Worm (Caenorhabditis elegans): ENCODE measurements around the gene gap-2.
A peak's percentile ranks its signal among the peaks of the same experiment; 100 is the strongest.

The gap-2 gene

ce11 chrX:9536008-9536407 is 63.7 kb downstream of the gap-2 start:
- no peak for TF ChIP-seq ztf-7 (tag; optimal IDR thresholded peaks at IDR 0.05)
- no peak for TF ChIP-seq nhr-11 (tag; optimal IDR thresholded peaks at IDR 0.05)
- no peak for TF ChIP-seq snpc-4 (tag; optimal IDR thresholded peaks at IDR 0.05)
- TF ChIP-seq F37D6.2 (tag; optimal IDR thresholded peaks at IDR 0.05) = no peak
- no peak for TF ChIP-seq nhr-41 (GFP tag; IDR thresholded peaks at IDR 0.05)
- peak in 1 of 2 experiments; percentile 13 for TF ChIP-seq lsy-2 (tag; optimal IDR thresholded peaks at IDR 0.05)
- no peak for TF ChIP-seq zfp-2 (tag; optimal IDR thresholded peaks at IDR 0.05)
- no peak for TF ChIP-seq jun-1 (tag; optimal IDR thresholded peaks at IDR 0.05)
- 0 out of 2 replicates have a peak, but pooled peaks have one; percentile 28 for TF ChIP-seq zfp-3 (GFP tag; conservative IDR thresholded peaks at IDR 0.05)
- no peak for TF ChIP-seq rbr-2 (tag; optimal IDR thresholded peaks at IDR 0.05)
- no peak for TF ChIP-seq ztf-11 (tag; optimal IDR thresholded peaks at IDR 0.05)
- TF ChIP-seq nhr-10 (tag; optimal IDR thresholded peaks at IDR 0.05) = no peak
- TF ChIP-seq hif-1 (tag; optimal IDR thresholded peaks at IDR 0.05) = peak in 1 of 2 experiments; percentile 57
- TF ChIP-seq daf-19 (GFP tag; conservative IDR thresholded peaks at IDR 0.05) = no peak
- TF ChIP-seq mep-1 (tag; optimal IDR thresholded peaks at IDR 0.05) = peak; percentile 38
- 0 out of 2 replicates have a peak, but pooled peaks have one; percentile 39 for TF ChIP-seq T26A8.4 (GFP tag; IDR thresholded peaks at IDR 0.05)

- TF ChIP-seq zfp-2 (tag; optimal IDR thresholded peaks at IDR 0.05) (no peak), aha-1 (tag) (peak; percentile 78), dve-1 (tag; optimal IDR thresholded peaks at IDR 0.05; ENCODE audit: insufficient read depth) (no peak)
Observed at ce11 chrX:9536665-9537064, 64.4 kb downstream of the gap-2 start, which contains the start of gene C07B5.8. Gene C07B5.8, minus strand, starts transcription at chrX:9536765.

- TF ChIP-seq unc-39 (tag; optimal IDR thresholded peaks at IDR 0.05) (no peak), lin-15B (tag; optimal IDR thresholded peaks at IDR 0.05) (no peak), cey-2 (tag; optimal IDR thresholded peaks at IDR 0.05; ENCODE audit: borderline replicate concordance, insufficient read depth) (no peak), mes-2 (tag; optimal IDR thresholded peaks at IDR 0.05; ENCODE audit: poor library complexity, severe bottlenecking) (no peak), spr-3 (GFP tag; optimal IDR thresholded peaks at IDR 0.05) (no peak), hlh-30 (tag; optimal IDR thresholded peaks at IDR 0.05; ENCODE audit: insufficient read depth) (peak; percentile 68), unc-130 (GFP tag; optimal IDR thresholded peaks at IDR 0.05) (no peak), nhr-25 (tag; optimal IDR thresholded peaks at IDR 0.05; ENCODE audit: borderline replicate concordance, insufficient read depth) (no peak), snpc-1.2 (GFP tag; IDR thresholded peaks at IDR 0.05) (no peak), mdl-1 (tag; optimal IDR thresholded peaks at IDR 0.05) (peak in 1 of 2 experiments; percentile 75), F44E2.7 (GFP tag; IDR thresholded peaks at IDR 0.05) (no peak), ces-1 (GFP tag; optimal IDR thresholded peaks at IDR 0.05) (no peak), nhr-6 (tag; optimal IDR thresholded peaks at IDR 0.05) (peak; percentile 13), Y105C5A.15 (GFP tag; IDR thresholded peaks at IDR 0.05) (no peak), set-16 (GFP tag; IDR thresholded peaks at IDR 0.05) (no peak), ceh-28 (tag; optimal IDR thresholded peaks at IDR 0.05) (no peak), daf-16 (GFP tag; optimal IDR thresholded peaks at IDR 0.05) (no peak), daf-16 (tag; optimal IDR thresholded peaks at IDR 0.05) (no peak), zfp-3 (GFP tag; conservative IDR thresholded peaks at IDR 0.05) (no peak), D1046.2 (GFP tag; IDR thresholded peaks at IDR 0.05) (no peak), F37D6.2 (tag; optimal IDR thresholded peaks at IDR 0.05) (no peak), egl-43 (GFP tag; IDR thresholded peaks at IDR 0.05) (no peak), ZK546.5 (tag; optimal IDR thresholded peaks at IDR 0.05) (no peak), daf-19 (GFP tag; conservative IDR thresholded peaks at IDR 0.05) (no peak), mep-1 (tag; optimal IDR thresholded peaks at IDR 0.05) (peak; percentile 19), dve-1 (tag; optimal IDR thresholded peaks at IDR 0.05; ENCODE audit: insufficient read depth) (peak; percentile 53), ceh-20 (GFP tag; IDR thresholded peaks at IDR 0.05) (no peak), lir-3 (tag; optimal IDR thresholded peaks at IDR 0.05) (no peak), pha-4 (GFP tag; IDR thresholded peaks at IDR 0.05) (no peak), pha-4 (tag; optimal IDR thresholded peaks at IDR 0.05) (no peak), snpc-4 (tag; optimal IDR thresholded peaks at IDR 0.05) (no peak), lin-38 (GFP tag; IDR thresholded peaks at IDR 0.05) (no peak), T20F7.1 (GFP tag; optimal IDR thresholded peaks at IDR 0.05) (no peak), hif-1 (tag; optimal IDR thresholded peaks at IDR 0.05) (peak in 1 of 2 experiments; percentile 23), dmd-9 (GFP tag; IDR thresholded peaks at IDR 0.05) (no peak)
Observed at ce11 chrX:9537538-9538172, 65.4 kb downstream of the gap-2 start.
